Worm (Caenorhabditis elegans) whole organism, young adult: ENCODE data around the gene F54B11.7.

ENCODE experiments used
- F10E7.11 ChIP-seq: sonication (generic microtip); optimal IDR thresholded peaks from 2 replicates; lab custom pipeline; 2017; ENCODE audit warnings: mild to moderate bottlenecking, missing genetic modification characterization, moderate library complexity, missing compliant biosample characterization
- F33H1.4 ChIP-seq: fragments of 200-800 bp; sonication (Bioruptor generic); IDR thresholded peaks from 2 replicates; pipeline ENCODE4 v1.3.6; 2022; ENCODE audit warnings: missing genetic modification reagents, missing genetic modification characterization, missing compliant biosample characterization
- F39B2.1 ChIP-seq: fragments of 200-800 bp; sonication (Bioruptor generic); IDR thresholded peaks from 2 replicates; pipeline ENCODE4 v1.3.6; 2022; ENCODE audit warnings: missing genetic modification reagents, missing genetic modification characterization, missing compliant biosample characterization
- F49E8.2 ChIP-seq: sonication (generic microtip); optimal IDR thresholded peaks from 3 replicates; lab custom pipeline; 2017; ENCODE audit warnings: missing genetic modification characterization, mild to moderate bottlenecking, missing compliant biosample characterization, antibody characterized with exemption, moderate library complexity; ENCODE audit not compliant: insufficient read depth
- F52B5.7 ChIP-seq: sonication (generic microtip); optimal IDR thresholded peaks from 2 replicates; lab custom pipeline; 2016; ENCODE audit warnings: mild to moderate bottlenecking, missing genetic modification characterization, missing compliant biosample characterization
- Y53G8AR.9 ChIP-seq: fragments of 200-800 bp; sonication (Bioruptor generic); conservative IDR thresholded peaks from 2 replicates; pipeline ENCODE4 v1.3.6; 2022; ENCODE audit warnings: missing genetic modification reagents, missing genetic modification characterization, missing compliant biosample characterization
- akir-1 ChIP-seq: fragments of 200-800 bp; sonication (Bioruptor generic); optimal IDR thresholded peaks from 2 replicates; lab custom pipeline; 2018; ENCODE audit warnings: mild to moderate bottlenecking, missing genetic modification characterization, moderate library complexity, missing compliant biosample characterization
- aptf-3 ChIP-seq: fragments of 200-800 bp; sonication (Bioruptor generic); IDR thresholded peaks from 2 replicates; pipeline ENCODE4 v1.3.6; 2022; ENCODE audit warnings: missing genetic modification characterization, missing compliant biosample characterization
- athp-1 ChIP-seq: sonication (generic microtip); optimal IDR thresholded peaks from 2 replicates; lab custom pipeline; 2017; ENCODE audit warnings: mild to moderate bottlenecking, missing genetic modification characterization, missing compliant biosample characterization
- attf-3 ChIP-seq: fragments of 200-800 bp; sonication (Bioruptor generic); conservative IDR thresholded peaks from 2 replicates; pipeline ENCODE4 v1.3.6; 2022; ENCODE audit warnings: missing genetic modification reagents, missing genetic modification characterization, missing compliant biosample characterization
- attf-5 ChIP-seq: fragments of 200-800 bp; sonication (Bioruptor generic); optimal IDR thresholded peaks from 2 replicates; lab custom pipeline; 2018; ENCODE audit warnings: mild to moderate bottlenecking, missing genetic modification characterization, missing compliant biosample characterization
- bed-1 ChIP-seq: fragments of 200-800 bp; sonication (Bioruptor generic); IDR thresholded peaks from 2 replicates; pipeline ENCODE4 v1.3.6; 2022; ENCODE audit warnings: missing genetic modification reagents, missing genetic modification characterization, missing compliant biosample characterization
- cebp-1 ChIP-seq, 2 experiments: fragments of 200-800 bp in 1 of 2; sonication (Bioruptor generic) in 1 of 2; sonication (generic microtip) in 1 of 2; IDR thresholded peaks in 1 of 2; optimal IDR thresholded peaks in 1 of 2; 2 replicates each; pipeline versions ENCODE4 v1.3.6 to Lab custom; 2017 to 2022; ENCODE audit warnings: missing compliant biosample characterization in 2 of 2, missing genetic modification characterization in 2 of 2, mild to moderate bottlenecking in 1 of 2, missing genetic modification reagents in 1 of 2, moderate library complexity in 1 of 2
- cebp-2 ChIP-seq: fragments of 200-800 bp; sonication (Bioruptor generic); IDR thresholded peaks from 2 replicates; pipeline ENCODE4 v1.3.6; 2022; ENCODE audit warnings: missing genetic modification characterization, missing compliant biosample characterization
- ceh-100 ChIP-seq: fragments of 200-800 bp; sonication (Bioruptor generic); IDR thresholded peaks from 2 replicates; pipeline ENCODE4 v1.3.6; 2022; ENCODE audit warnings: missing genetic modification reagents, missing genetic modification characterization, missing compliant biosample characterization
- ceh-40 ChIP-seq: fragments of 200-800 bp; sonication (Bioruptor generic); IDR thresholded peaks from 2 replicates; pipeline ENCODE4 v1.3.6; 2022; ENCODE audit warnings: missing genetic modification characterization, missing compliant biosample characterization
- ceh-79 ChIP-seq: sonication (generic microtip); optimal IDR thresholded peaks from 2 replicates; lab custom pipeline; 2017; ENCODE audit warnings: mild to moderate bottlenecking, missing genetic modification characterization, missing compliant biosample characterization
- dox-1 ChIP-seq: fragments of 200-800 bp; sonication (Bioruptor generic); IDR thresholded peaks from 2 replicates; pipeline ENCODE4 v1.3.6; 2022; ENCODE audit warnings: missing genetic modification reagents, missing genetic modification characterization, missing compliant biosample characterization
- dpl-1 ChIP-seq: fragments of 150-350 bp; optimal IDR thresholded peaks from 2 replicates; lab custom pipeline; 2014; ENCODE audit warnings: missing biosample characterization, missing genetic modification reagents, missing genetic modification characterization
- egrh-3 ChIP-seq: fragments of 200-800 bp; sonication (Bioruptor generic); IDR thresholded peaks from 2 replicates; pipeline ENCODE4 v1.3.6; 2022; ENCODE audit warnings: missing genetic modification reagents, missing genetic modification characterization, missing compliant biosample characterization
- ekl-4 ChIP-seq: fragments of 200-800 bp; sonication (Bioruptor generic); IDR thresholded peaks from 2 replicates; pipeline ENCODE4 v1.3.6; 2022; ENCODE audit warnings: missing genetic modification reagents, missing genetic modification characterization, missing compliant biosample characterization
- hlh-12 ChIP-seq: sonication (generic microtip); optimal IDR thresholded peaks from 2 replicates; lab custom pipeline; 2016; ENCODE audit warnings: missing genetic modification characterization, missing compliant biosample characterization
- hmg-1.2 ChIP-seq: fragments of 200-800 bp; sonication (Bioruptor generic); IDR thresholded peaks from 2 replicates; pipeline ENCODE4 v1.3.6; 2022; ENCODE audit warnings: missing genetic modification reagents, missing genetic modification characterization, missing compliant biosample characterization
- hmg-20 ChIP-seq: fragments of 200-800 bp; sonication (Bioruptor generic); IDR thresholded peaks from 2 replicates; pipeline ENCODE4 v1.3.6; 2022; ENCODE audit warnings: missing genetic modification reagents, missing genetic modification characterization, missing compliant biosample characterization
- lag-1 ChIP-seq: fragments of 200-800 bp; sonication (Bioruptor generic); IDR thresholded peaks from 2 replicates; pipeline ENCODE4 v1.3.6; 2022; ENCODE audit warnings: missing genetic modification reagents, missing genetic modification characterization, missing compliant biosample characterization
- lin-35 ChIP-seq, 3 experiments: fragments of 150-350 bp in 2 of 3; sonication (generic microtip) in 1 of 3; optimal IDR thresholded peaks; 2 replicates each; lab custom pipeline; 2014 to 2018; ENCODE audit warnings: missing biosample characterization in 3 of 3, missing genetic modification characterization in 3 of 3, missing genetic modification reagents in 3 of 3
- lin-40 ChIP-seq: sonication (generic microtip); optimal IDR thresholded peaks from 2 replicates; lab custom pipeline; 2016; ENCODE audit warnings: missing genetic modification characterization, mild to moderate bottlenecking, missing compliant biosample characterization, missing genotype, missing genetic modification reagents
- lir-1 ChIP-seq: fragments of 200-800 bp; sonication (Bioruptor generic); conservative IDR thresholded peaks from 2 replicates; pipeline ENCODE4 v1.3.6; 2022; ENCODE audit warnings: missing genetic modification reagents, missing genetic modification characterization, missing compliant biosample characterization
- lsl-1 ChIP-seq: fragments of 200-800 bp; sonication (Bioruptor generic); optimal IDR thresholded peaks from 2 replicates; lab custom pipeline; 2018; ENCODE audit warnings: mild to moderate bottlenecking, missing genetic modification characterization, moderate library complexity, missing compliant biosample characterization
- madf-8 ChIP-seq: fragments of 200-800 bp; sonication (Bioruptor generic); conservative IDR thresholded peaks from 2 replicates; pipeline ENCODE4 v1.3.6; 2022; ENCODE audit warnings: missing genetic modification reagents, missing genetic modification characterization, missing compliant biosample characterization
- mel-28 ChIP-seq: sonication (generic microtip); optimal IDR thresholded peaks from 2 replicates; lab custom pipeline; 2016; ENCODE audit warnings: borderline replicate concordance, mild to moderate bottlenecking, missing genetic modification characterization, missing compliant biosample characterization
- mxl-1 ChIP-seq: sonication (generic microtip); optimal IDR thresholded peaks from 2 replicates; lab custom pipeline; 2016; ENCODE audit warnings: missing genetic modification characterization, missing compliant biosample characterization
- nfyb-1 ChIP-seq: fragments of 200-800 bp; sonication (Bioruptor generic); IDR thresholded peaks from 2 replicates; pipeline ENCODE4 v1.3.6; 2022; ENCODE audit warnings: missing genetic modification reagents, missing genetic modification characterization, missing compliant biosample characterization
- nhr-27 ChIP-seq: fragments of 200-800 bp; sonication (Bioruptor generic); optimal IDR thresholded peaks from 2 replicates; lab custom pipeline; 2018; ENCODE audit warnings: mild to moderate bottlenecking, missing genetic modification characterization, moderate library complexity, missing compliant biosample characterization
- nhr-80 ChIP-seq: sonication (generic microtip); optimal IDR thresholded peaks from 2 replicates; lab custom pipeline; 2016; ENCODE audit warnings: missing genetic modification characterization, missing compliant biosample characterization
- pha-4 ChIP-seq: fragments of 150-350 bp; sonication (generic microtip); optimal IDR thresholded peaks from 2 replicates; lab custom pipeline; 2014; ENCODE audit warnings: missing biosample characterization, missing genetic modification reagents, missing genetic modification characterization
- rpc-1 ChIP-seq, 2 experiments: fragments of 150-350 bp in 1 of 2; sonication (generic microtip) in 1 of 2; optimal IDR thresholded peaks; 2 replicates each; lab custom pipeline; 2014 to 2018; ENCODE audit warnings: missing biosample characterization in 1 of 2, missing genetic modification characterization in 1 of 2, missing genetic modification reagents in 1 of 2, missing genotype in 1 of 2
- snpc-1.1 ChIP-seq: sonication (generic microtip); optimal IDR thresholded peaks from 2 replicates; lab custom pipeline; 2017; ENCODE audit warnings: missing genetic modification characterization, mild to moderate bottlenecking, missing compliant biosample characterization, antibody characterized with exemption, moderate library complexity, missing genotype, missing genetic modification reagents; ENCODE audit not compliant: insufficient read depth
- snpc-3.4 ChIP-seq: sonication (generic microtip); optimal IDR thresholded peaks from 2 replicates; lab custom pipeline; 2017; ENCODE audit warnings: missing genetic modification characterization, mild to moderate bottlenecking, missing compliant biosample characterization, antibody characterized with exemption, moderate library complexity, missing genotype, missing genetic modification reagents
- unc-130 ChIP-seq: sonication (generic microtip); optimal IDR thresholded peaks from 2 replicates; lab custom pipeline; 2016; ENCODE audit warnings: missing genetic modification reagents, missing genetic modification characterization, missing compliant biosample characterization
- zfh-2 ChIP-seq: fragments of 200-800 bp; sonication (Bioruptor generic); conservative IDR thresholded peaks from 2 replicates; pipeline ENCODE4 v1.3.6; 2022; ENCODE audit warnings: missing genetic modification reagents, missing genetic modification characterization, missing compliant biosample characterization
- zim-3 ChIP-seq: sonication (generic microtip); optimal IDR thresholded peaks from 2 replicates; lab custom pipeline; 2017; ENCODE audit warnings: mild to moderate bottlenecking, missing genetic modification characterization, moderate library complexity, missing compliant biosample characterization
- ztf-18 ChIP-seq: sonication (generic microtip); optimal IDR thresholded peaks from 2 replicates; lab custom pipeline; 2016; ENCODE audit warnings: missing genotype, mild to moderate bottlenecking, missing genetic modification characterization, missing compliant biosample characterization
- ztf-28 ChIP-seq: fragments of 200-800 bp; sonication (Bioruptor generic); IDR thresholded peaks from 2 replicates; pipeline ENCODE4 v1.3.6; 2022; ENCODE audit warnings: missing genetic modification reagents, missing genetic modification characterization, missing compliant biosample characterization
- ztf-6 ChIP-seq: fragments of 200-800 bp; sonication (Bioruptor generic); IDR thresholded peaks from 2 replicates; pipeline ENCODE4 v1.3.6; 2022; ENCODE audit warnings: missing genetic modification reagents, missing genetic modification characterization, missing compliant biosample characterization

Gene F54B11.7

DNA sequence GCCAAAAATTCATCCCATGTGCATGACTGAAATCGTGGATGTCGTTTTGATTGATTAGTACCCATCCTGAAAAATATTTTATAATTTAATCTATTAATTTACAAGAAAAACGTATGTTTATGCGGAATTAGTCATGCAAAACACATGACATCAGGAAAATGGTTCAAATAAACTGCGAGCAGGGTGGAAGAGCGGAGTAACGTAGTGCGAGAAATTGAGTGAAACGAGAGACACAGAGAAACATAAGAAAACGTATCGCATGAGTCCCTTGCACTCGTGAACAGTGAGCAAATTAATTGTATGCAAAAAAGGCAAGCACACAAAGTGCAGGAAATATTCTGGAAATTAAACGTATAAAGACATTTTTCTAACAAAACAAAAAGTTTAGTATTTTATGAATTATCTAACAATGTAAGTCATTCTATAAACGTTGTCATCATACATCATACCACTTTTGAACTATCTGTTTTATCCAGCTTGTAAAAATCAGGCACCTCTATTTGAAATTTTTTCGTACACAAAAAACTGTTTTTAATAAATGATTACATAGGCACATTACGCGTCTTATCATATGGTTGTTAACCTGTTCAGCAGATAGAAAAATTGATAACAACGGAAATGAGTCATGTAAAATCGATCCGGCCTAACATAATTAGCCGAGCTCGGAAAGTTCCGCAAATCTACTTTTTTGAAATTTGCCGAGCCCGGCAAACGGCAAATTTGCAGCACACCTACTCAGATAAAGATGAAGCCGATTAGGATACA is 4.1 kb upstream of the F54B11.7 start, which contains the start of gene F54B11.5:
Gene F54B11.5 (minus strand): TSS at position 66 of the 765 bp plus-strand sequence.
- no peak for TF ChIP-seq athp-1 (tag; lab: Kevin White, UChicago)
- TF ChIP-seq ztf-28 (GFP tag; lab: Robert Waterston, UW) = no peak
- TF ChIP-seq nfyb-1 (GFP tag; lab: Robert Waterston, UW) = no peak
- TF ChIP-seq Y53G8AR.9 (GFP tag; lab: Robert Waterston, UW) = no peak
- TF ChIP-seq lin-40 = peak; percentile 9
- TF ChIP-seq dpl-1 = no peak
- no peak for TF ChIP-seq ztf-6 (GFP tag; lab: Robert Waterston, UW)
- TF ChIP-seq lin-35 (GFP tag; optimal IDR thresholded peaks at IDR 0.05; lab: Kevin White, UChicago) = peak in 1 of 3 experiments; percentile 37
- no peak for TF ChIP-seq F39B2.1 (GFP tag; lab: Robert Waterston, UW)
- TF ChIP-seq zfh-2 (GFP tag; lab: Robert Waterston, UW) = no peak
- TF ChIP-seq nhr-80 = peak; percentile 25
- TF ChIP-seq rpc-1 (optimal IDR thresholded peaks at IDR 0.05; lab: Kevin White, UChicago) = no peak
- TF ChIP-seq rpc-1 (tag; optimal IDR thresholded peaks at IDR 0.05; lab: Kevin White, UChicago) = no peak
- TF ChIP-seq akir-1 (GFP tag; lab: Kevin White, UChicago) = no peak
- peak; percentile 89 for TF ChIP-seq attf-3
- no peak for TF ChIP-seq ceh-100
- TF ChIP-seq bed-1 (GFP tag; lab: Robert Waterston, UW) = no peak
- TF ChIP-seq ztf-18 = no peak
- TF ChIP-seq hmg-1.2 (GFP tag; lab: Robert Waterston, UW) = peak; percentile 61; the same call in 1 of the 2 replicates
- no peak for TF ChIP-seq snpc-3.4 (tag; lab: Kevin White, UChicago)
- TF ChIP-seq unc-130 (GFP tag; lab: Kevin White, UChicago) = no peak
- peak; percentile 57 for TF ChIP-seq attf-5 (GFP tag; lab: Kevin White, UChicago)
- TF ChIP-seq F33H1.4 = no peak
- TF ChIP-seq hmg-20 (GFP tag; lab: Robert Waterston, UW) = no peak
- TF ChIP-seq F49E8.2 (tag; lab: Kevin White, UChicago) = no peak
- no peak for TF ChIP-seq egrh-3 (GFP tag; lab: Robert Waterston, UW)
- no peak for TF ChIP-seq pha-4 (tag; lab: Kevin White, UChicago)
- TF ChIP-seq, all 124 proteins: peak for 6

- no peak for TF ChIP-seq lir-1
- TF ChIP-seq mxl-1 = no peak
- TF ChIP-seq F52B5.7 (tag; lab: Kevin White, UChicago) = no peak
- no peak for TF ChIP-seq snpc-1.1 (tag; lab: Kevin White, UChicago)
- TF ChIP-seq hlh-12 = no peak
- TF ChIP-seq cebp-1 (GFP tag; IDR thresholded peaks at IDR 0.05; lab: Robert Waterston, UW) = no peak
- TF ChIP-seq cebp-1 (tag; optimal IDR thresholded peaks at IDR 0.05; lab: Kevin White, UChicago) = no peak
- TF ChIP-seq nhr-80 = peak; percentile 54
- peak; percentile 40; the same call in 1 of the 2 replicates for TF ChIP-seq zfh-2 (GFP tag; lab: Robert Waterston, UW)
- peak; percentile 50; the same call in 1 of the 2 replicates for TF ChIP-seq dox-1
- no peak for TF ChIP-seq zim-3 (tag; lab: Kevin White, UChicago)
- TF ChIP-seq madf-8 (GFP tag; lab: Robert Waterston, UW) = no peak
- no peak for TF ChIP-seq nhr-27 (tag; lab: Kevin White, UChicago)
- peak in 1 of 3 experiments; percentile 40 for TF ChIP-seq lin-35 (GFP tag; optimal IDR thresholded peaks at IDR 0.05; lab: Kevin White, UChicago)
- TF ChIP-seq lsl-1 (GFP tag; lab: Kevin White, UChicago) = no peak
- TF ChIP-seq cebp-2 (GFP tag; lab: Robert Waterston, UW) = no peak
- no peak for TF ChIP-seq mel-28 (tag; lab: Kevin White, UChicago)
- TF ChIP-seq ztf-28 (GFP tag; lab: Robert Waterston, UW) = no peak
- TF ChIP-seq ceh-40 (GFP tag; lab: Robert Waterston, UW) = 0 out of 2 replicates have a peak, but pooled peaks have one; percentile 19
- no peak for TF ChIP-seq ceh-79 (tag; lab: Kevin White, UChicago)
- TF ChIP-seq F10E7.11 (tag; lab: Kevin White, UChicago) = no peak
- TF ChIP-seq aptf-3 (GFP tag; lab: Robert Waterston, UW) = no peak
- no peak for TF ChIP-seq lag-1
- no peak for TF ChIP-seq ekl-4
These were observed 2.2 kb upstream of the F54B11.7 start, which contains the start of gene bra-1 for ce11 chrX:13598021-13598499. bra-1 (plus strand) TSS chrX:13598449.
